Fruit fly (Drosophila melanogaster) whole organism, embryonic: Measurements from ENCODE around the gene p-cup.

Source experiments
- Aef1 ChIP-seq: fragments of 200-800 bp; sonication (Bioruptor generic); IDR thresholded peaks from 3 replicates; pipeline ENCODE4 v1.3.6; 2022; ENCODE audit warnings: missing biosample characterization, missing genetic modification characterization
- Atf3 ChIP-seq: fragments of 200-800 bp; sonication (Bioruptor generic); optimal IDR thresholded peaks from 3 replicates; lab custom pipeline; 2016; ENCODE audit warnings: missing biosample characterization, missing genetic modification characterization
- C15 ChIP-seq: fragments of 200-800 bp; sonication (Bioruptor generic); IDR thresholded peaks from 3 replicates; pipeline ENCODE4 v1.3.6; 2022; ENCODE audit warnings: missing biosample characterization, missing genetic modification characterization
- CG10462 ChIP-seq: fragments of 200-800 bp; sonication (Bioruptor generic); optimal IDR thresholded peaks from 2 replicates; lab custom pipeline; 2016; ENCODE audit warnings: missing biosample characterization, missing genetic modification characterization
- CG10654 ChIP-seq: fragments of 200-800 bp; sonication (Bioruptor generic); optimal IDR thresholded peaks from 2 replicates; lab custom pipeline; 2016; ENCODE audit warnings: missing biosample characterization, missing genetic modification characterization
- CG11093 ChIP-seq: fragments of 200-800 bp; sonication (Bioruptor generic); IDR thresholded peaks from 3 replicates; pipeline ENCODE4 v1.3.6; 2022; ENCODE audit warnings: missing biosample characterization, missing genetic modification characterization
- CG12104 ChIP-seq: fragments of 200-800 bp; sonication (Bioruptor generic); optimal IDR thresholded peaks from 3 replicates; lab custom pipeline; 2016; ENCODE audit warnings: missing biosample characterization, missing genetic modification characterization
- CG1233 ChIP-seq: fragments of 200-800 bp; sonication (Bioruptor generic); optimal IDR thresholded peaks from 4 replicates; lab custom pipeline; 2018; ENCODE audit warnings: missing biosample characterization, mild to moderate bottlenecking, missing genetic modification characterization
- CG1529 ChIP-seq: fragments of 200-800 bp; sonication (Bioruptor generic); optimal IDR thresholded peaks from 3 replicates; lab custom pipeline; 2018; ENCODE audit warnings: missing biosample characterization, missing genetic modification characterization
- CG15696 ChIP-seq: fragments of 200-800 bp; sonication (Bioruptor generic); optimal IDR thresholded peaks from 2 replicates; lab custom pipeline; 2019; ENCODE audit warnings: missing biosample characterization, mild to moderate bottlenecking, missing genetic modification characterization, moderate library complexity
- CG17568 ChIP-seq: fragments of 200-800 bp; sonication (Bioruptor generic); optimal IDR thresholded peaks from 2 replicates; lab custom pipeline; 2018; ENCODE audit warnings: missing biosample characterization, mild to moderate bottlenecking, missing genetic modification characterization, moderate library complexity
- CG2712 ChIP-seq: fragments of 200-800 bp; optimal IDR thresholded peaks from 3 replicates; lab custom pipeline; 2019; ENCODE audit warnings: missing biosample characterization, mild to moderate bottlenecking, missing genetic modification characterization, moderate library complexity
- CG4820 ChIP-seq: fragments of 200-800 bp; sonication (Bioruptor generic); optimal IDR thresholded peaks from 3 replicates; lab custom pipeline; 2016; ENCODE audit warnings: missing biosample characterization, missing genetic modification characterization
- CG6765 ChIP-seq: fragments of 200-800 bp; sonication (Bioruptor generic); optimal IDR thresholded peaks from 3 replicates; lab custom pipeline; 2017; ENCODE audit warnings: missing biosample characterization, mild to moderate bottlenecking, missing genetic modification characterization
- CG8478 ChIP-seq: fragments of >200 bp; optimal IDR thresholded peaks from 2 replicates; lab custom pipeline; 2018
- D ChIP-seq, 2 experiments: fragments of 200-800 bp in 1 of 2; fragments of >200 bp in 1 of 2; sonication (Bioruptor generic) in 1 of 2; optimal IDR thresholded peaks; 2 replicates in 1 of 2; 3 replicates in 1 of 2; lab custom pipeline; 2017; ENCODE audit warnings: mild to moderate bottlenecking in 1 of 2, missing biosample characterization in 1 of 2, missing genetic modification characterization in 1 of 2, missing genetic modification reagents in 1 of 2
- Fer2 ChIP-seq: fragments of 200-800 bp; sonication (Bioruptor generic); optimal IDR thresholded peaks from 2 replicates; lab custom pipeline; 2018; ENCODE audit warnings: missing biosample characterization, mild to moderate bottlenecking, missing genetic modification characterization, moderate library complexity
- Gug ChIP-seq: fragments of 200-800 bp; sonication (Bioruptor generic); IDR thresholded peaks from 4 replicates; pipeline ENCODE4 v1.3.6; 2022; ENCODE audit warnings: missing biosample characterization, missing genetic modification characterization
- H15 ChIP-seq: fragments of 200-800 bp; sonication (Bioruptor generic); IDR thresholded peaks from 3 replicates; pipeline ENCODE4 v1.3.6; 2022; ENCODE audit warnings: missing biosample characterization, missing genetic modification characterization
- HHEX ChIP-seq: fragments of 200-800 bp; sonication (Bioruptor generic); optimal IDR thresholded peaks from 3 replicates; lab custom pipeline; 2017; ENCODE audit warnings: missing biosample characterization, mild to moderate bottlenecking, missing genetic modification characterization, missing genetic modification reagents
- Lhr ChIP-seq: fragments of 200-800 bp; sonication (Bioruptor generic); optimal IDR thresholded peaks from 3 replicates; lab custom pipeline; 2017; ENCODE audit warnings: mild to moderate bottlenecking, missing biosample characterization, missing genetic modification reagents, missing genetic modification characterization
- Med ChIP-seq: fragments of 200-800 bp; sonication (Bioruptor generic); peaks from one replicate; lab custom pipeline; 2016; ENCODE audit warnings: missing biosample characterization, missing genetic modification characterization, mild to moderate bottlenecking, inconsistent platforms, moderate library complexity
- Mrtf ChIP-seq: fragments of 200-800 bp; sonication (Bioruptor generic); IDR thresholded peaks from 3 replicates; pipeline ENCODE4 v1.3.6; 2022; ENCODE audit warnings: missing biosample characterization, missing genetic modification characterization
- NC2α ChIP-seq: fragments of 200-800 bp; sonication (Bioruptor generic); optimal IDR thresholded peaks from 2 replicates; lab custom pipeline; 2016; ENCODE audit warnings: missing biosample characterization, missing genetic modification characterization
- NC2β ChIP-seq: fragments of 200-800 bp; sonication (Bioruptor generic); optimal IDR thresholded peaks from 2 replicates; lab custom pipeline; 2016; ENCODE audit warnings: missing biosample characterization, missing genetic modification characterization
- NFAT ChIP-seq: fragments of 200-800 bp; sonication (Bioruptor generic); IDR thresholded peaks from 2 replicates; pipeline ENCODE4 v1.3.6; 2022; ENCODE audit warnings: missing biosample characterization, missing genetic modification characterization
- Rx ChIP-seq: fragments of 200-800 bp; sonication (Bioruptor generic); IDR thresholded peaks from 2 replicates; pipeline ENCODE4 v1.3.6; 2022; ENCODE audit warnings: missing biosample characterization, missing genetic modification characterization
- Six4 ChIP-seq: fragments of 200-800 bp; sonication (Bioruptor generic); optimal IDR thresholded peaks from 2 replicates; lab custom pipeline; 2016; ENCODE audit warnings: missing biosample characterization, missing genetic modification characterization
- Stat92E ChIP-seq, 3 experiments: fragments of >200 bp in 2 of 3; fragments of 200-800 bp in 1 of 3; sonication (Bioruptor generic) in 1 of 3; optimal IDR thresholded peaks; 2 replicates each; lab custom pipeline; 2017 to 2019; ENCODE audit warnings: missing biosample characterization in 3 of 3, missing genetic modification characterization in 3 of 3, mild to moderate bottlenecking in 1 of 3, moderate library complexity in 1 of 3
- ato ChIP-seq: fragments of 200-800 bp; sonication (Bioruptor generic); IDR thresholded peaks from 2 replicates; pipeline ENCODE4 v1.3.6; 2022; ENCODE audit warnings: missing biosample characterization, missing genetic modification characterization; ENCODE audit not compliant: partially characterized antibody
- dpn ChIP-seq, 2 experiments: fragments of 200-800 bp; sonication (Bioruptor generic); optimal IDR thresholded peaks; 3 replicates each; lab custom pipeline; 2016; ENCODE audit warnings: missing biosample characterization in 2 of 2, missing genetic modification characterization in 2 of 2
- gce ChIP-seq: fragments of 200-800 bp; sonication (Bioruptor generic); IDR thresholded peaks from 3 replicates; pipeline ENCODE4 v1.3.6; 2022; ENCODE audit warnings: missing biosample characterization, missing genetic modification characterization
- hb ChIP-seq: fragments of 200-800 bp; sonication (Bioruptor generic); IDR thresholded peaks from 3 replicates; pipeline ENCODE4 v1.3.6; 2022; ENCODE audit warnings: missing biosample characterization, missing genetic modification characterization; ENCODE audit not compliant: partially characterized antibody
- hkb ChIP-seq, 2 experiments: fragments of 200-800 bp in 1 of 2; fragments of >200 bp in 1 of 2; sonication (Bioruptor generic) in 1 of 2; IDR thresholded peaks in 1 of 2; optimal IDR thresholded peaks in 1 of 2; 2 replicates each; pipeline versions ENCODE4 v1.3.6 to Lab custom; 2017 to 2022; ENCODE audit warnings: missing biosample characterization in 1 of 2, missing genetic modification characterization in 1 of 2
- ind ChIP-seq: fragments of 200-800 bp; sonication (Bioruptor generic); optimal IDR thresholded peaks from 3 replicates; lab custom pipeline; 2016; ENCODE audit warnings: missing biosample characterization, missing genetic modification characterization
- ken ChIP-seq: fragments of 200-800 bp; sonication (Bioruptor generic); IDR thresholded peaks from 3 replicates; pipeline ENCODE4 v1.3.6; 2022; ENCODE audit warnings: missing biosample characterization, missing genetic modification characterization
- lmd ChIP-seq: fragments of 200-800 bp; sonication (Bioruptor generic); IDR thresholded peaks from 2 replicates; pipeline ENCODE4 v1.3.6; 2022; ENCODE audit warnings: missing biosample characterization, missing genetic modification characterization
- lola ChIP-seq, 3 experiments: fragments of >200 bp in 2 of 3; fragments of 200-800 bp in 1 of 3; sonication (Bioruptor generic) in 1 of 3; optimal IDR thresholded peaks; 2 replicates each; lab custom pipeline; 2017 to 2019; ENCODE audit warnings: missing biosample characterization in 3 of 3, missing genetic modification characterization in 3 of 3, mild to moderate bottlenecking in 1 of 3, moderate library complexity in 1 of 3
- otp ChIP-seq: fragments of 200-800 bp; sonication (Bioruptor generic); IDR thresholded peaks from 3 replicates; pipeline ENCODE4, ENCODE4 v1.3.6; 2022; ENCODE audit warnings: missing biosample characterization, missing genetic modification characterization
- pan ChIP-seq, 4 experiments: fragments of >200 bp in 3 of 4; fragments of 200-800 bp in 1 of 4; sonication (Bioruptor generic) in 1 of 4; optimal IDR thresholded peaks in 3 of 4; IDR thresholded peaks in 1 of 4; 2 replicates each; pipeline versions ENCODE4 v1.3.6 to Lab custom; 2017 to 2022; ENCODE audit warnings: missing biosample characterization in 2 of 4, missing genetic modification characterization in 2 of 4, mixed read lengths in 1 of 4
- pnt ChIP-seq: fragments of 200-800 bp; sonication (Bioruptor generic); optimal IDR thresholded peaks from 3 replicates; lab custom pipeline; 2016; ENCODE audit warnings: missing biosample characterization, missing genetic modification characterization
- prd ChIP-seq, 3 experiments: fragments of >200 bp in 2 of 3; fragments of 200-800 bp in 1 of 3; sonication (Bioruptor generic) in 1 of 3; optimal IDR thresholded peaks in 2 of 3; IDR thresholded peaks in 1 of 3; 2 replicates in 2 of 3; 3 replicates in 1 of 3; pipeline versions ENCODE4 v1.3.6 to Lab custom; 2017 to 2022; ENCODE audit warnings: missing biosample characterization in 1 of 3, missing genetic modification characterization in 1 of 3
- row ChIP-seq: fragments of 200-800 bp; sonication (Bioruptor generic); IDR thresholded peaks from 3 replicates; pipeline ENCODE4 v1.3.6; 2022; ENCODE audit warnings: missing biosample characterization, missing genetic modification characterization
- sim ChIP-seq: fragments of 200-800 bp; sonication (Bioruptor generic); IDR thresholded peaks from 2 replicates; pipeline ENCODE4 v1.3.6; 2022; ENCODE audit warnings: missing biosample characterization, missing genetic modification characterization
- unc-4 ChIP-seq: fragments of 200-800 bp; sonication (Bioruptor generic); IDR thresholded peaks from 2 replicates; pipeline ENCODE4 v1.3.6; 2022; ENCODE audit warnings: missing biosample characterization, missing genetic modification characterization; ENCODE audit not compliant: partially characterized antibody
- unpg ChIP-seq: fragments of 200-800 bp; sonication (Bioruptor generic); optimal IDR thresholded peaks from 3 replicates; lab custom pipeline; 2018; ENCODE audit warnings: missing biosample characterization, mild to moderate bottlenecking, missing genetic modification characterization, moderate library complexity
- zen ChIP-seq: fragments of 200-800 bp; sonication (Bioruptor generic); optimal IDR thresholded peaks from 3 replicates; lab custom pipeline; 2018; ENCODE audit warnings: missing biosample characterization, mild to moderate bottlenecking, missing genetic modification characterization, moderate library complexity

p-cup gene

DNA sequence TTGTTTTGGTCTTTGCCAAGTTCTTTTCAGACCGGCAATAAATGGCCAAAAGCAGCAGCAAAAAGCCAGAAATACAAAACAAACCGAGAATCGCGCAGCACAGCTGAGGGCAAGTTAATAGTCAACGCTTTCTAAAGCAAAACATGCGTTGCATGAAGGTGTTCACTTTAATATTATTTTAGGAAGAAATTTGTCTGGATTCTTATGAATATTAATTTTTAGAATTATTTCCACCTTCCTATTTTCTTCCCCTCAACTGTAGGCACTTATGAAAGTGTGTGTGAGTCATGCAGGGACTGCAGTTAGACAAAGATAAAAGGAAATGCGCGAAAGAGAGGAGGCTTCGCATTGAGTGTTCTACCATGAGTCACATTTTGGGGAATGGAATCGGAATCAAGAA, 42.6 kb upstream of the p-cup start (continued):
- TF ChIP-seq Lhr (GFP tag; lab: Kevin White, UChicago), result no peak
- TF ChIP-seq Fer2 (tag; lab: Kevin White, UChicago), result no peak
- TF ChIP-seq CG10654 (GFP tag; lab: Kevin White, UChicago), result peak; percentile 34
- TF ChIP-seq NC2α, result no peak
- no peak for TF ChIP-seq pan (optimal IDR thresholded peaks at IDR 0.05; lab: Kevin White, UChicago)
- peak in 1 of 2 experiments; percentile 74 for TF ChIP-seq pan (GFP tag; optimal IDR thresholded peaks at IDR 0.05 in 1 of 2, IDR thresholded peaks at IDR 0.05 in 1 of 2)
- TF ChIP-seq Gug (GFP tag; lab: Robert Waterston, UW), result peak; percentile 54; the same call in 1 of the 4 replicates
- no peak for TF ChIP-seq pnt (GFP tag; lab: Kevin White, UChicago)
- TF ChIP-seq gce (GFP tag; lab: Robert Waterston, UW), result 0 out of 3 replicates have a peak, but pooled peaks have one; percentile 56
- 0 out of 3 replicates have a peak, but pooled peaks have one; percentile 46 for TF ChIP-seq H15 (GFP tag; lab: Robert Waterston, UW)
- TF ChIP-seq ken (GFP tag; lab: Robert Waterston, UW), result 0 out of 3 replicates have a peak, but pooled peaks have one; percentile 57
- TF ChIP-seq hkb (optimal IDR thresholded peaks at IDR 0.05; lab: Kevin White, UChicago), result no peak
- peak; percentile 78 for TF ChIP-seq hkb (GFP tag; IDR thresholded peaks at IDR 0.05; lab: Robert Waterston, UW)
- TF ChIP-seq Stat92E (GFP tag; optimal IDR thresholded peaks at IDR 0.05; lab: Kevin White, UChicago), result no peak
- no peak for TF ChIP-seq ato
- TF ChIP-seq CG2712 (tag; lab: Kevin White, UChicago), result peak; percentile 71
- peak; percentile 13 for TF ChIP-seq CG15696
- TF ChIP-seq CG11093, result 0 out of 3 replicates have a peak, but pooled peaks have one; percentile 51
- TF ChIP-seq CG17568, result peak; percentile 46
- TF ChIP-seq sim (GFP tag; lab: Robert Waterston, UW), result peak; percentile 45; the same call in 1 of the 2 replicates
- TF ChIP-seq ind (GFP tag; lab: Kevin White, UChicago), result peak; percentile 45
- no peak for TF ChIP-seq CG1529 (GFP tag; lab: Kevin White, UChicago)
- TF ChIP-seq CG10462 (GFP tag; lab: Kevin White, UChicago), result peak; percentile 26
- TF ChIP-seq HHEX, result peak; percentile 59
- TF ChIP-seq Rx (GFP tag; lab: Robert Waterston, UW), result peak; percentile 58; the same call in 1 of the 2 replicates
- peak; percentile 35; the same call in 1 of the 2 replicates for TF ChIP-seq NFAT
- TF ChIP-seq CG1233 (GFP tag; lab: Kevin White, UChicago), result peak; percentile 29
- TF ChIP-seq Atf3 (GFP tag; lab: Kevin White, UChicago), result peak; percentile 17
- peak in 1 of 3 experiments; percentile 41 for TF ChIP-seq lola (GFP tag; optimal IDR thresholded peaks at IDR 0.05; lab: Kevin White, UChicago)
- peak; percentile 71 for TF ChIP-seq unpg (GFP tag; lab: Kevin White, UChicago)
- TF ChIP-seq hb (GFP tag; lab: Robert Waterston, UW), result no peak
- TF ChIP-seq lmd (GFP tag; lab: Robert Waterston, UW), result peak; percentile 67
- peak; percentile 39 to 41 for TF ChIP-seq dpn (GFP tag; optimal IDR thresholded peaks at IDR 0.05; lab: Kevin White, UChicago)
- TF ChIP-seq Med (GFP tag; lab: Kevin White, UChicago), result peak; percentile 87
- TF ChIP-seq NC2β, result peak; percentile 27
- TF ChIP-seq unc-4, result no peak
- TF ChIP-seq CG4820, result peak; percentile 55
- 0 out of 3 replicates have a peak, but pooled peaks have one; percentile 45 for TF ChIP-seq Mrtf (GFP tag; lab: Robert Waterston, UW)
- TF ChIP-seq CG8478, result no peak
- no peak for TF ChIP-seq D (optimal IDR thresholded peaks at IDR 0.05; lab: Kevin White, UChicago)
- TF ChIP-seq D (GFP tag; optimal IDR thresholded peaks at IDR 0.05; lab: Kevin White, UChicago), result peak; percentile 25
- TF ChIP-seq Aef1 (GFP tag; lab: Robert Waterston, UW), result peak; percentile 66
- peak; percentile 71 for TF ChIP-seq row (GFP tag; lab: Robert Waterston, UW)
- TF ChIP-seq otp (GFP tag; lab: Robert Waterston, UW), result peak; percentile 69; the same call in 2 of the 3 replicates
- TF ChIP-seq prd (optimal IDR thresholded peaks at IDR 0.05; lab: Kevin White, UChicago), result no peak
- TF ChIP-seq prd (GFP tag; IDR thresholded peaks at IDR 0.05; lab: Robert Waterston, UW), result peak; percentile 85
- TF ChIP-seq Six4 (GFP tag; lab: Kevin White, UChicago), result peak; percentile 26
- TF ChIP-seq zen (tag; lab: Kevin White, UChicago), result peak; percentile 60
- no peak for TF ChIP-seq CG6765
- peak; percentile 26 for TF ChIP-seq CG12104
- TF ChIP-seq C15 (GFP tag; lab: Robert Waterston, UW), result 0 out of 3 replicates have a peak, but pooled peaks have one; percentile 46
